Worm (Caenorhabditis elegans) whole organism, early embryonic: ENCODE results near the gene H23N18.5.
A peak's percentile ranks its signal among the peaks of the same experiment; 100 is the strongest.

ENCODE experiments used
- B0310.2 ChIP-seq: sonication (generic microtip); optimal IDR thresholded peaks from 2 replicates; lab custom pipeline; 2016; ENCODE audit warnings: mild to moderate bottlenecking, missing genetic modification characterization, missing compliant biosample characterization
- F13C5.2 ChIP-seq: sonication (generic microtip); optimal IDR thresholded peaks from 2 replicates; lab custom pipeline; 2017; ENCODE audit warnings: mild to moderate bottlenecking, missing genetic modification characterization, inconsistent platforms, missing compliant biosample characterization
- aly-1 ChIP-seq: sonication (generic microtip); optimal IDR thresholded peaks from 2 replicates; lab custom pipeline; 2016; ENCODE audit warnings: missing genetic modification characterization, missing compliant biosample characterization
- ama-1 ChIP-seq: fragments of 150-350 bp; optimal IDR thresholded peaks from 2 replicates; lab custom pipeline; 2014
- ceh-13 ChIP-seq: fragments of 200-800 bp; sonication (Bioruptor generic); optimal IDR thresholded peaks from 2 replicates; lab custom pipeline; 2018; ENCODE audit warnings: mild to moderate bottlenecking, missing genetic modification characterization, missing compliant biosample characterization
- ceh-36 ChIP-seq: sonication (generic microtip); optimal IDR thresholded peaks from 2 replicates; lab custom pipeline; 2016; ENCODE audit warnings: missing genetic modification characterization, inconsistent platforms, missing compliant biosample characterization
- ets-7 ChIP-seq: sonication (generic microtip); optimal IDR thresholded peaks from 2 replicates; lab custom pipeline; 2016; ENCODE audit warnings: missing genotype, missing genetic modification characterization, missing compliant biosample characterization
- flt-1 ChIP-seq: fragments of 200-800 bp; sonication (Bioruptor generic); IDR thresholded peaks from 2 replicates; pipeline ENCODE4 v1.3.6; 2022; ENCODE audit warnings: missing genetic modification characterization, missing compliant biosample characterization
- hmbx-1 ChIP-seq: sonication (generic microtip); optimal IDR thresholded peaks from 2 replicates; lab custom pipeline; 2016; ENCODE audit warnings: mild to moderate bottlenecking, missing genetic modification characterization, missing compliant biosample characterization
- hmg-4 ChIP-seq: fragments of 200-800 bp; sonication (Bioruptor generic); optimal IDR thresholded peaks from 2 replicates; lab custom pipeline; 2018; ENCODE audit warnings: mild to moderate bottlenecking, missing genetic modification characterization, missing compliant biosample characterization
- hnd-1 ChIP-seq: sonication (generic microtip); optimal IDR thresholded peaks from 2 replicates; lab custom pipeline; 2016; ENCODE audit warnings: missing genetic modification characterization, missing compliant biosample characterization
- pes-1 ChIP-seq: fragments of 200-800 bp; sonication (Bioruptor generic); IDR thresholded peaks from 2 replicates; pipeline ENCODE4 v1.3.6; 2022; ENCODE audit warnings: missing genetic modification reagents, missing genetic modification characterization, missing compliant biosample characterization
- scrt-1 ChIP-seq: fragments of 200-800 bp; sonication (Bioruptor generic); IDR thresholded peaks from 2 replicates; pipeline ENCODE4 v1.3.6; 2022; ENCODE audit warnings: missing genetic modification characterization, missing compliant biosample characterization
- sea-1 ChIP-seq: fragments of 200-800 bp; sonication (Bioruptor generic); conservative IDR thresholded peaks from 2 replicates; pipeline ENCODE4 v1.3.6; 2022; ENCODE audit warnings: missing genetic modification characterization, missing compliant biosample characterization
- tbx-11 ChIP-seq: fragments of 200-800 bp; sonication (Bioruptor generic); IDR thresholded peaks from 2 replicates; pipeline ENCODE4 v1.3.6; 2022; ENCODE audit warnings: missing genetic modification characterization, missing compliant biosample characterization
- tbx-37 ChIP-seq: fragments of 200-800 bp; sonication (Bioruptor generic); conservative IDR thresholded peaks from 2 replicates; pipeline ENCODE4 v1.3.6; 2022; ENCODE audit warnings: missing genetic modification reagents, missing genetic modification characterization, missing compliant biosample characterization
- tra-4 ChIP-seq: sonication (generic microtip); optimal IDR thresholded peaks from 2 replicates; lab custom pipeline; 2017; ENCODE audit warnings: missing genetic modification characterization, missing compliant biosample characterization

Gene H23N18.5

ce11 chrV:4912313-4912712 lies at the start of gene H23N18.5:
H23N18.5 (minus strand) TSS chrV:4912381.
- TF ChIP-seq ama-1 (lab: Kevin White, UChicago) = no peak

- TF ChIP-seq sea-1 (GFP tag; lab: Robert Waterston, UW) (no peak), scrt-1 (GFP tag; lab: Robert Waterston, UW) (0 out of 2 replicates have a peak, but pooled peaks have one; percentile 30), B0310.2 (tag; lab: Kevin White, UChicago) (no peak), hmbx-1 (no peak)
Measured at ce11 chrV:4960686-4961085, 48.5 kb upstream of the H23N18.5 start.

ce11 chrV:4957619-4958018 lies 45.4 kb upstream of the H23N18.5 start:
- TF ChIP-seq flt-1 (GFP tag; lab: Robert Waterston, UW) (no peak), ceh-36 (tag; lab: Kevin White, UChicago) (peak; percentile 48), hnd-1 (tag; lab: Kevin White, UChicago) (no peak), tra-4 (tag; lab: Kevin White, UChicago) (no peak), tbx-37 (no peak), scrt-1 (GFP tag; lab: Robert Waterston, UW) (no peak)

ce11 chrV:4956529-4956928 lies 44.3 kb upstream of the H23N18.5 start, which contains the start of gene str-208:
str-208 (plus strand) TSS chrV:4956829.
- no peak for TF ChIP-seq ama-1 (lab: Kevin White, UChicago)
- no peak for TF ChIP-seq flt-1 (GFP tag; lab: Robert Waterston, UW)
- no peak for TF ChIP-seq ceh-36 (tag; lab: Kevin White, UChicago)
- no peak for TF ChIP-seq tra-4 (tag; lab: Kevin White, UChicago)
- TF ChIP-seq F13C5.2 (tag; lab: Kevin White, UChicago) = no peak
- TF ChIP-seq B0310.2 (tag; lab: Kevin White, UChicago) = no peak
- TF ChIP-seq ceh-13 (GFP tag; lab: Kevin White, UChicago) = no peak
- no peak for TF ChIP-seq aly-1 (tag; lab: Kevin White, UChicago)
- no peak for TF ChIP-seq pes-1 (GFP tag; lab: Robert Waterston, UW)
- TF ChIP-seq scrt-1 (GFP tag; lab: Robert Waterston, UW) = no peak
- no peak for TF ChIP-seq tbx-11 (GFP tag; lab: Robert Waterston, UW)
- TF ChIP-seq hmg-4 (GFP tag; lab: Kevin White, UChicago) = no peak
- TF ChIP-seq hnd-1 (tag; lab: Kevin White, UChicago) = no peak
- TF ChIP-seq hmbx-1 = no peak
- no peak for TF ChIP-seq sea-1 (GFP tag; lab: Robert Waterston, UW)

- no peak for TF ChIP-seq hnd-1 (tag; lab: Kevin White, UChicago)
- TF ChIP-seq pes-1 (GFP tag; lab: Robert Waterston, UW) = no peak
- no peak for TF ChIP-seq flt-1 (GFP tag; lab: Robert Waterston, UW)
- TF ChIP-seq sea-1 (GFP tag; lab: Robert Waterston, UW) = no peak
- no peak for TF ChIP-seq F13C5.2 (tag; lab: Kevin White, UChicago)
- TF ChIP-seq tbx-37 = no peak
- TF ChIP-seq aly-1 (tag; lab: Kevin White, UChicago) = no peak
- TF ChIP-seq scrt-1 (GFP tag; lab: Robert Waterston, UW) = no peak
- no peak for TF ChIP-seq hmbx-1
- TF ChIP-seq tbx-11 (GFP tag; lab: Robert Waterston, UW) = no peak
- no peak for TF ChIP-seq tra-4 (tag; lab: Kevin White, UChicago)
- TF ChIP-seq ceh-36 (tag; lab: Kevin White, UChicago) = no peak
- TF ChIP-seq hmg-4 (GFP tag; lab: Kevin White, UChicago) = no peak
- TF ChIP-seq B0310.2 (tag; lab: Kevin White, UChicago) = no peak
- TF ChIP-seq ceh-13 (GFP tag; lab: Kevin White, UChicago) = no peak
- no peak for TF ChIP-seq ets-7 (tag; lab: Kevin White, UChicago)
- TF ChIP-seq ama-1 (lab: Kevin White, UChicago) = no peak
Measured at ce11 chrV:4951434-4951833, 39.3 kb upstream of the H23N18.5 start, which contains the start of gene str-207. str-207 (plus strand) TSS chrV:4951734.

- TF ChIP-seq aly-1 (tag; lab: Kevin White, UChicago) = no peak
Measured at ce11 chrV:4948635-4949034, 36.5 kb upstream of the H23N18.5 start, which contains the start of gene str-209. str-209 (plus strand) TSS chrV:4948935.

ce11 chrV:4944219-4944618 lies 32.0 kb upstream of the H23N18.5 start, which contains the start of gene str-211:
str-211 (minus strand) TSS chrV:4944319.
- no peak for TF ChIP-seq hmg-4 (GFP tag; lab: Kevin White, UChicago)
- no peak for TF ChIP-seq hnd-1 (tag; lab: Kevin White, UChicago)
- no peak for TF ChIP-seq aly-1 (tag; lab: Kevin White, UChicago)
- no peak for TF ChIP-seq tbx-37
- no peak for TF ChIP-seq scrt-1 (GFP tag; lab: Robert Waterston, UW)
- TF ChIP-seq ama-1 (lab: Kevin White, UChicago) = no peak
- TF ChIP-seq flt-1 (GFP tag; lab: Robert Waterston, UW) = no peak
- no peak for TF ChIP-seq pes-1 (GFP tag; lab: Robert Waterston, UW)
- TF ChIP-seq hmbx-1 = no peak
- TF ChIP-seq B0310.2 (tag; lab: Kevin White, UChicago) = no peak
- TF ChIP-seq ceh-13 (GFP tag; lab: Kevin White, UChicago) = no peak
- no peak for TF ChIP-seq ceh-36 (tag; lab: Kevin White, UChicago)
- TF ChIP-seq F13C5.2 (tag; lab: Kevin White, UChicago) = no peak

ce11 chrV:4937337-4937736 lies 25.2 kb upstream of the H23N18.5 start:
- TF ChIP-seq sea-1 (GFP tag; lab: Robert Waterston, UW) (no peak), hnd-1 (tag; lab: Kevin White, UChicago) (no peak), tbx-11 (GFP tag; lab: Robert Waterston, UW) (no peak), ceh-36 (tag; lab: Kevin White, UChicago) (no peak), ceh-13 (GFP tag; lab: Kevin White, UChicago) (no peak), pes-1 (GFP tag; lab: Robert Waterston, UW) (no peak), ets-7 (tag; lab: Kevin White, UChicago) (no peak), aly-1 (tag; lab: Kevin White, UChicago) (no peak), F13C5.2 (tag; lab: Kevin White, UChicago) (no peak)
